In genomic region chrIV:3866018-3866417, ce11 we compare ENCODE assay signal across 5 worm cellular contexts.
TF ChIP-seq lines count a peak whose summit lies in the region.

No protein-coding gene starts in this region.

TF ChIP-seq in whole organism, L1 larva, 84 proteins besides CTCF, POLR2A, EP300 and RAD21 (continues in another document):
- no peak for TF ChIP-seq nhr-77 (tag; optimal IDR thresholded peaks at IDR 0.05; lab: Kevin White, UChicago)
- no peak for TF ChIP-seq nhr-47 (tag; optimal IDR thresholded peaks at IDR 0.05; lab: Kevin White, UChicago)
- no peak for TF ChIP-seq nhr-12 (tag; optimal IDR thresholded peaks at IDR 0.05; lab: Kevin White, UChicago)
- no peak for TF ChIP-seq unc-130 (tag; optimal IDR thresholded peaks at IDR 0.05; lab: Kevin White, UChicago)
- no peak for TF ChIP-seq mab-9 (GFP tag; IDR thresholded peaks at IDR 0.05; lab: Robert Waterston, UW)
- TF ChIP-seq unc-86 (tag; optimal IDR thresholded peaks at IDR 0.05; lab: Kevin White, UChicago), result no peak
- peak; percentile 30 for TF ChIP-seq snu-23 (GFP tag; optimal IDR thresholded peaks at IDR 0.05; lab: Kevin White, UChicago)
- peak; percentile 19 for TF ChIP-seq nhr-20 (tag; optimal IDR thresholded peaks at IDR 0.05; lab: Kevin White, UChicago)
- no peak for TF ChIP-seq egl-13 (tag; optimal IDR thresholded peaks at IDR 0.05; lab: Kevin White, UChicago)
- no peak for TF ChIP-seq F16B12.6 (tag; optimal IDR thresholded peaks at IDR 0.05; lab: Kevin White, UChicago)
- TF ChIP-seq lin-13 (GFP tag; optimal IDR thresholded peaks at IDR 0.05; lab: Kevin White, UChicago), result no peak
- TF ChIP-seq sptf-1 (tag; optimal IDR thresholded peaks at IDR 0.05; lab: Kevin White, UChicago), result no peak
- peak; percentile 21 for TF ChIP-seq elt-2 (tag; optimal IDR thresholded peaks at IDR 0.05; lab: Kevin White, UChicago)
- TF ChIP-seq mep-1 (tag; optimal IDR thresholded peaks at IDR 0.05; lab: Kevin White, UChicago), result no peak
- TF ChIP-seq lin-39 (tag; optimal IDR thresholded peaks at IDR 0.05; lab: Kevin White, UChicago), result no peak
- TF ChIP-seq lin-35 (GFP tag; optimal IDR thresholded peaks at IDR 0.05; lab: Kevin White, UChicago), result peak in 1 of 2 experiments; percentile 50
- TF ChIP-seq C16A3.4 (tag; optimal IDR thresholded peaks at IDR 0.05; lab: Kevin White, UChicago), result no peak
- TF ChIP-seq fkh-4 (tag; optimal IDR thresholded peaks at IDR 0.05; lab: Kevin White, UChicago; ENCODE audit: borderline replicate concordance), result no peak
- TF ChIP-seq lsy-2 (tag; optimal IDR thresholded peaks at IDR 0.05; lab: Kevin White, UChicago), result no peak

TF ChIP-seq in whole organism, L2 larva, 48 proteins besides CTCF, POLR2A, EP300 and RAD21:
- TF ChIP-seq R02D3.7 (tag; optimal IDR thresholded peaks at IDR 0.05; lab: Kevin White, UChicago) (no peak), nhr-25 (tag; optimal IDR thresholded peaks at IDR 0.05; lab: Kevin White, UChicago) (peak; percentile 38), nhr-129 (tag; optimal IDR thresholded peaks at IDR 0.05; lab: Kevin White, UChicago) (peak; percentile 24), fos-1 (tag; optimal IDR thresholded peaks at IDR 0.05; lab: Kevin White, UChicago) (peak; percentile 3)
TF ChIP-seq in whole organism, L2 larva: peak in this region for 3.

TF ChIP-seq in whole organism, L3 larva, 47 proteins besides CTCF, POLR2A, EP300 and RAD21:
- TF ChIP-seq jun-1 (tag; optimal IDR thresholded peaks at IDR 0.05; lab: Kevin White, UChicago) (no peak), nhr-43 (tag; optimal IDR thresholded peaks at IDR 0.05; lab: Kevin White, UChicago; ENCODE audit: poor library complexity, severe bottlenecking) (no peak), ZK546.5 (tag; optimal IDR thresholded peaks at IDR 0.05; lab: Kevin White, UChicago) (no peak), zag-1 (tag; optimal IDR thresholded peaks at IDR 0.05; lab: Kevin White, UChicago) (no peak), nhr-11 (tag; optimal IDR thresholded peaks at IDR 0.05; lab: Kevin White, UChicago) (no peak), ztf-4 (tag; optimal IDR thresholded peaks at IDR 0.05; lab: Kevin White, UChicago) (no peak), unc-62 (GFP tag; optimal IDR thresholded peaks at IDR 0.05; lab: Kevin White, UChicago) (no peak), nhr-23 (tag; optimal IDR thresholded peaks at IDR 0.05; lab: Kevin White, UChicago) (peak; percentile 46), ceh-9 (tag; optimal IDR thresholded peaks at IDR 0.05; lab: Kevin White, UChicago) (no peak), nhr-12 (tag; optimal IDR thresholded peaks at IDR 0.05; lab: Kevin White, UChicago) (no peak), elt-2 (tag; optimal IDR thresholded peaks at IDR 0.05; lab: Kevin White, UChicago) (peak; percentile 38), nhr-25 (tag; optimal IDR thresholded peaks at IDR 0.05; lab: Kevin White, UChicago) (peak; percentile 55), lin-15B (tag; optimal IDR thresholded peaks at IDR 0.05; lab: Kevin White, UChicago) (no peak), nfya-1 (tag; optimal IDR thresholded peaks at IDR 0.05; lab: Kevin White, UChicago; ENCODE audit: insufficient read depth) (no peak), egl-27 (tag; optimal IDR thresholded peaks at IDR 0.05; lab: Kevin White, UChicago) (no peak), mml-1 (tag; optimal IDR thresholded peaks at IDR 0.05; lab: Kevin White, UChicago) (no peak), snpc-4 (tag; optimal IDR thresholded peaks at IDR 0.05; lab: Kevin White, UChicago) (no peak), pqm-1 (tag; optimal IDR thresholded peaks at IDR 0.05; lab: Kevin White, UChicago) (peak; percentile 30), elt-3 (tag; optimal IDR thresholded peaks at IDR 0.05; lab: Kevin White, UChicago) (no peak), lin-39 (tag; optimal IDR thresholded peaks at IDR 0.05; lab: Kevin White, UChicago) (no peak), nhr-28 (tag; optimal IDR thresholded peaks at IDR 0.05; lab: Kevin White, UChicago) (no peak), R02D3.7 (tag; optimal IDR thresholded peaks at IDR 0.05; lab: Kevin White, UChicago) (no peak), sea-2 (GFP tag; optimal IDR thresholded peaks at IDR 0.05; lab: Kevin White, UChicago) (no peak)

TF ChIP-seq in whole organism, L4 larva, 104 proteins besides CTCF, POLR2A, EP300 and RAD21:
- peak; percentile 12 for TF ChIP-seq hlh-30 (tag; optimal IDR thresholded peaks at IDR 0.05; lab: Kevin White, UChicago; ENCODE audit: insufficient read depth)
- TF ChIP-seq daf-16 (GFP tag; optimal IDR thresholded peaks at IDR 0.05; lab: Kevin White, UChicago), result no peak
- peak; percentile 36 for TF ChIP-seq daf-16 (tag; optimal IDR thresholded peaks at IDR 0.05; lab: Kevin White, UChicago)
- peak; percentile 24; the same call in 1 of the 2 replicates for TF ChIP-seq dmd-6 (GFP tag; IDR thresholded peaks at IDR 0.05; lab: Robert Waterston, UW)
- TF ChIP-seq nhr-28 (tag; optimal IDR thresholded peaks at IDR 0.05; lab: Kevin White, UChicago), result peak; percentile 49
- peak; percentile 50 for TF ChIP-seq hlh-11 (tag; optimal IDR thresholded peaks at IDR 0.05; lab: Kevin White, UChicago)
- TF ChIP-seq T26A8.4 (GFP tag; IDR thresholded peaks at IDR 0.05; lab: Robert Waterston, UW), result no peak

TF ChIP-seq in whole organism, young adult, 124 proteins besides CTCF, POLR2A, EP300 and RAD21:
- TF ChIP-seq nhr-80 (tag; optimal IDR thresholded peaks at IDR 0.05; lab: Kevin White, UChicago) (peak; percentile 34), F37B4.10 (GFP tag; IDR thresholded peaks at IDR 0.05; lab: Robert Waterston, UW) (no peak), tlf-1 (GFP tag; optimal IDR thresholded peaks at IDR 0.05; lab: Kevin White, UChicago) (no peak), F22D6.2 (tag; optimal IDR thresholded peaks at IDR 0.05; lab: Kevin White, UChicago) (no peak), hmg-20 (GFP tag; IDR thresholded peaks at IDR 0.05; lab: Robert Waterston, UW) (no peak), let-526 (GFP tag; IDR thresholded peaks at IDR 0.05; lab: Robert Waterston, UW) (no peak), Y53F4B.3 (GFP tag; IDR thresholded peaks at IDR 0.05; lab: Robert Waterston, UW) (no peak)
